Worm (Caenorhabditis elegans): Measurements from ENCODE around the gene F13A2.2.

Gene F13A2.2

DNA sequence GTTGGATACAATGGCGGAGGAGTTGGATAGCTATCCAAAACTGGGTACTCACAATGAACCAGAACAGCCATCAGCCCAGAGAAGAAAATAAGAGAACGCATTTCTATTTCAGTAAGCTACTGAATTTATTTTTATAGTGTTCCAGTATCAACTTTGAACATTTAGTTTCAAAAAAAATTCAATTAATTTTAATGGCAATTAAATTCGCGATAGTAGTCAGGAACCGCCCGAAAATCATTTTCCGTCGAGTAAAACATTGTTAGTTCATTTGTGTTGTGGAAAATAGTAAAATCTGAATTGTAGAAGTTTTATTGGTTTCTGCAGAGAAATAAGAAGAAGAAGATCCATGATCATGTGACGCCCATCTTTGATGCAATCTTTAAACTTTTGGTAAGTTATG is 33.7 kb upstream of the F13A2.2 start, which contains the start of gene Y47D7A.6:
Gene Y47D7A.6 (minus strand): TSS at position 101 of the 400 bp plus-strand sequence.
- TF ChIP-seq F57C9.4 (tag; optimal IDR thresholded peaks at IDR 0.05) (no peak), Y79H2A.3 (GFP tag; conservative IDR thresholded peaks at IDR 0.05) (no peak), K11D2.4 (GFP tag; IDR thresholded peaks at IDR 0.05) (no peak), egl-44 (GFP tag; IDR thresholded peaks at IDR 0.05) (no peak), egrh-3 (GFP tag; IDR thresholded peaks at IDR 0.05) (no peak), ama-1 (optimal IDR thresholded peaks at IDR 0.05) (no peak), ama-1 (GFP tag; optimal IDR thresholded peaks at IDR 0.05) (no peak), bed-2 (GFP tag; IDR thresholded peaks at IDR 0.05) (no peak), rpc-1 (optimal IDR thresholded peaks at IDR 0.05) (no peak), rpc-1 (tag; optimal IDR thresholded peaks at IDR 0.05) (no peak), snpc-1.3 (tag; optimal IDR thresholded peaks at IDR 0.05; ENCODE audit: insufficient read depth) (no peak), ztf-3 (GFP tag; optimal IDR thresholded peaks at IDR 0.05) (no peak), Y95B8A.8 (GFP tag; IDR thresholded peaks at IDR 0.05) (no peak), zfh-2 (GFP tag; conservative IDR thresholded peaks at IDR 0.05) (no peak), sea-2 (GFP tag; IDR thresholded peaks at IDR 0.05) (no peak)

DNA sequence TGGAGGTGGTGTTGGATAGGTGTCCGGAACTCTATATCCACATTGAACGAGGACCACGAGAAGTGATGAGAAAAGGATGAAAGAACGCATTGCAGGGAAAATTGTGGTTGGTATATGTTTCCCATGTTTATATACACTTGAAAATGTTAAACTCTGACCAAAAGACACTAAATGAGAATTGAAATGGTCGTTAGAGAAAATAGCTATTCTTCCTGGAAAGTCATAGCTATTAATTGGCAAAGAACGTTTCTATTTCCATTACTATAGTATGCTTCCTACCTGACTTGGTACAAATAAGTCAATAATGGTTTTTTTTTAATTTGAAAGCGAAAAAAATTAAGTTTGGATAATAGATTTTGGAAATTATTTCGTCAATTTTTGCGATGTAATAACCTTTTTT is 32.3 kb upstream of the F13A2.2 start, which contains the start of gene Y47D7A.18:
Gene Y47D7A.18 (minus strand): TSS at position 101 of the 400 bp plus-strand sequence.
- TF ChIP-seq pbrm-1 (GFP tag; IDR thresholded peaks at IDR 0.05) (no peak), mxl-1 (tag; optimal IDR thresholded peaks at IDR 0.05) (no peak)

DNA sequence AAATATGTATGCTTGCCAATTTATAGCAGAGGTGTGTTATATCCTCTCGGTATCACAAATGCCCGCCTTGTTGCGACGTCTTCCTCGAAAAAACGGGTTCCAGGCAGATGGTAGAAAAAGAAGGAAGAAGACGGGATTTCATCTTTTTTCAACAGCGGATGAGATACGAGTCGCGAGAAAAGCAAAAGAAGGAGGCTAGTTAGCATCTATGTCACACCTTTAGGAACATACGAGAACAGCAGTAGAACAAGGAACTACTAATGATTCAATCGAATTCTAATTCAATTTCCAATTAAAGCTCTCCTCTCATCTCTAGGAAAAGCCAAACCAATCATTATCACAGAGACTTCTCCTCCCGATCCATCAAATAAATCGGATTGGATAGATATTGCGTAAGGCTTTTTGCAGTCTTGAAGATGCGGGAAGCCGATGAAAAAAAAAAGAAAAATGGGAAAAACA is 30.3 kb upstream of the F13A2.2 start, which contains the start of gene grl-5:
Gene grl-5 (minus strand): TSS at position 51 of the 459 bp plus-strand sequence.
- TF ChIP-seq K12H6.12 (tag; optimal IDR thresholded peaks at IDR 0.05) (no peak), nfya-2 (GFP tag; IDR thresholded peaks at IDR 0.05) (no peak), hrde-1 (tag; optimal IDR thresholded peaks at IDR 0.05; ENCODE audit: borderline replicate concordance) (no peak), him-1 (tag; optimal IDR thresholded peaks at IDR 0.05) (no peak), nhr-90 (tag; optimal IDR thresholded peaks at IDR 0.05) (no peak), aptf-2 (GFP tag; conservative IDR thresholded peaks at IDR 0.05) (no peak), F22D6.2 (tag; optimal IDR thresholded peaks at IDR 0.05) (no peak), mcd-1 (GFP tag; IDR thresholded peaks at IDR 0.05) (no peak), ztf-25 (GFP tag; IDR thresholded peaks at IDR 0.05) (no peak), xnd-1 (tag; optimal IDR thresholded peaks at IDR 0.05) (no peak)

DNA sequence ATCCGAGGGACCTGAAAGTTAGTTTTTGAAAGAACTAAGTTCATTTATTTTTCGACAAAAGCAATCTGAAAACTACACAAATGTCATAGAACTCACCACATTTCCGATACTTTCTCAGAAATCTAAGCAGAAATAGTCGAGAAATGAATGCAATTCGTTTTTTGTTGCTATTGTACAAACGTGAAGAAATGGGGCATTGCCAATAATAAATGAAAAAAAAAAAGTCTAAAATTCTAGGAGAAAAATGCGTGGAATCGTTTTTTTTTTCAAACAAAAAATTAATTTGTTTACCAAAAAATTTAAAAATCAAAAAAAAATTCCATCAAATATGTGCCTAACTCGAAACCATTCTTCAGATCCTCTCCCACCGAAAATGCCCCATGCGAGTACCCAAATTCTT is 27.3 kb upstream of the F13A2.2 start, which contains the start of gene Y47D7A.17:
Gene Y47D7A.17 (minus strand): TSS at position 101 of the 400 bp plus-strand sequence.
- TF ChIP-seq cebp-2 (GFP tag; IDR thresholded peaks at IDR 0.05) (no peak), K11D2.4 (GFP tag; IDR thresholded peaks at IDR 0.05) (no peak), ceh-79 (tag; optimal IDR thresholded peaks at IDR 0.05) (no peak), B0261.1 (tag; optimal IDR thresholded peaks at IDR 0.05) (no peak), Y56A3A.18 (GFP tag; IDR thresholded peaks at IDR 0.05) (no peak), ama-1 (optimal IDR thresholded peaks at IDR 0.05) (no peak), ama-1 (GFP tag; optimal IDR thresholded peaks at IDR 0.05) (no peak), bed-2 (GFP tag; IDR thresholded peaks at IDR 0.05) (no peak), mcd-1 (GFP tag; IDR thresholded peaks at IDR 0.05) (no peak), nhr-80 (tag; optimal IDR thresholded peaks at IDR 0.05) (no peak), Y53F4B.3 (GFP tag; IDR thresholded peaks at IDR 0.05) (no peak), ztf-26 (tag; optimal IDR thresholded peaks at IDR 0.05) (no peak), athp-1 (tag; optimal IDR thresholded peaks at IDR 0.05) (no peak), lag-1 (GFP tag; IDR thresholded peaks at IDR 0.05) (no peak), ceh-91 (GFP tag; IDR thresholded peaks at IDR 0.05) (no peak)

Data from whole organism, young adult.